Fruit fly (Drosophila melanogaster): ENCODE data around the gene CG15743.

CG15743 gene

DNA sequence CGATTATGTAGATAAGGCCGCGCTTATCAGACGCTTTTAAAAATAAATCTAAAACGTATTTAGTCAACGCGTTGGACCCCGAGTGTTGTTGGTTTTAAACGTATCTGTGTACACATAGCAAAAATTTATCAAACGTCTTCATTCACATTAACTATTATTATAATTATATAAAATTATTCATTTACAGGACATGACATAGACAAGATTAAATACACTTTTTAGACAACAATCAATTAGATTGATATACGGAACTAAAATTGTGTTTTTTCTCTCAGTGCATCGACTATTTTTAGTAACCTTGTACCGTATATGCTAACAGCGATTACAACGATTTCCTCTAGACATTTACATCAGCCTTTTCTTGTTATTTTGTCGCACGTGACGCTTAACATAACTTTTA lies 8.8 kb upstream of the CG15743 start (continued):
- peak; percentile 81; the same call in 2 of the 3 replicates for TF ChIP-seq so (GFP tag; IDR thresholded peaks at IDR 0.05)
- TF ChIP-seq CG4730 (GFP tag; IDR thresholded peaks at IDR 0.05) = 0 out of 2 replicates have a peak, but pooled peaks have one; percentile 49
- peak; percentile 66 for TF ChIP-seq Sox102F (GFP tag; optimal IDR thresholded peaks at IDR 0.05)
- peak; percentile 73 for TF ChIP-seq CG2120 (GFP tag; optimal IDR thresholded peaks at IDR 0.05)
- peak; percentile 62 for TF ChIP-seq CG10543 (GFP tag; optimal IDR thresholded peaks at IDR 0.05)
- TF ChIP-seq Ets65A (GFP tag) = peak; percentile 26
- TF ChIP-seq pho (GFP tag; optimal IDR thresholded peaks at IDR 0.05) = peak; percentile 5
- no peak for TF ChIP-seq Bteb2 (GFP tag; optimal IDR thresholded peaks at IDR 0.05)
- peak; percentile 74 for TF ChIP-seq phol (tag; optimal IDR thresholded peaks at IDR 0.05)
- TF ChIP-seq esg (GFP tag; conservative IDR thresholded peaks at IDR 0.05) = peak; percentile 71
- peak; percentile 66 for TF ChIP-seq CG10267 (tag; optimal IDR thresholded peaks at IDR 0.05)
- peak; percentile 48; the same call in 1 of the 2 replicates for TF ChIP-seq CG1024 (GFP tag; IDR thresholded peaks at IDR 0.05)
- no peak for TF ChIP-seq Opbp (GFP tag; IDR thresholded peaks at IDR 0.05; ENCODE audit: partially characterized antibody)
- no peak for TF ChIP-seq kni (GFP tag; optimal IDR thresholded peaks at IDR 0.05)
- TF ChIP-seq slp2 (GFP tag; optimal IDR thresholded peaks at IDR 0.05) = no peak
- TF ChIP-seq CG1233 (GFP tag; optimal IDR thresholded peaks at IDR 0.05) = peak; percentile 60
- peak; percentile 79 for TF ChIP-seq Oli (tag; optimal IDR thresholded peaks at IDR 0.05)
- no peak for TF ChIP-seq Hr39 (optimal IDR thresholded peaks at IDR 0.05)
- TF ChIP-seq twi (tag; optimal IDR thresholded peaks at IDR 0.05) = peak; percentile 13
- TF ChIP-seq MESR4 (GFP tag; optimal IDR thresholded peaks at IDR 0.05) = no peak
- TF ChIP-seq CG7271 (tag; optimal IDR thresholded peaks at IDR 0.05) = peak; percentile 15
- TF ChIP-seq Hr51 (GFP tag; optimal IDR thresholded peaks at IDR 0.05) = peak in 1 of 2 experiments; percentile 79
- TF ChIP-seq CG14441 (GFP tag; IDR thresholded peaks at IDR 0.05) = peak; percentile 76
- peak; percentile 16; the same call in 1 of the 2 replicates for TF ChIP-seq CG8765 (GFP tag; IDR thresholded peaks at IDR 0.05)
- TF ChIP-seq grau (tag; optimal IDR thresholded peaks at IDR 0.05) = peak; percentile 87
- no peak for TF ChIP-seq ro (GFP tag; IDR thresholded peaks at IDR 0.05)
- TF ChIP-seq CG12659 (GFP tag; optimal IDR thresholded peaks at IDR 0.05) = peak; percentile 77
- peak; percentile 47 for TF ChIP-seq CG10274 (GFP tag; optimal IDR thresholded peaks at IDR 0.05)
- peak; percentile 34 for TF ChIP-seq CG13624 (GFP tag; optimal IDR thresholded peaks at IDR 0.05)
- TF ChIP-seq CG14710 (tag; optimal IDR thresholded peaks at IDR 0.05) = peak; percentile 48
- TF ChIP-seq Chrac-16 (GFP tag; optimal IDR thresholded peaks at IDR 0.05) = peak; percentile 32
- no peak for TF ChIP-seq Hr78 (GFP tag; optimal IDR thresholded peaks at IDR 0.05)
- TF ChIP-seq CG12155 (GFP tag; optimal IDR thresholded peaks at IDR 0.05) = peak; percentile 72
- no peak for TF ChIP-seq Stat92E (GFP tag; optimal IDR thresholded peaks at IDR 0.05)
- peak; percentile 70 for TF ChIP-seq sens (GFP tag)
- no peak for TF ChIP-seq prd (optimal IDR thresholded peaks at IDR 0.05)
- peak; percentile 79 for TF ChIP-seq prd (GFP tag; IDR thresholded peaks at IDR 0.05)
- peak; percentile 90 for TF ChIP-seq CG18599 (GFP tag; optimal IDR thresholded peaks at IDR 0.05)
- TF ChIP-seq fd3F (GFP tag; optimal IDR thresholded peaks at IDR 0.05) = peak; percentile 84
- TF ChIP-seq H15 (GFP tag; IDR thresholded peaks at IDR 0.05) = peak; percentile 60; the same call in 1 of the 3 replicates
- TF ChIP-seq CG15696 (tag; optimal IDR thresholded peaks at IDR 0.05) = peak; percentile 53
- TF ChIP-seq CG2116 (GFP tag; optimal IDR thresholded peaks at IDR 0.05) = peak; percentile 14
- peak; percentile 49 for TF ChIP-seq CG4820 (GFP tag; optimal IDR thresholded peaks at IDR 0.05)
- no peak for TF ChIP-seq jing (GFP tag; optimal IDR thresholded peaks at IDR 0.05)
- TF ChIP-seq Ssrp (tag; optimal IDR thresholded peaks at IDR 0.05) = peak; percentile 64
- TF ChIP-seq CG9817 (tag; optimal IDR thresholded peaks at IDR 0.05) = peak; percentile 78
- peak; percentile 47 for TF ChIP-seq CG5180 (GFP tag; optimal IDR thresholded peaks at IDR 0.05)
- no peak for TF ChIP-seq lbe (GFP tag; optimal IDR thresholded peaks at IDR 0.05)
- TF ChIP-seq CG11696 (GFP tag; IDR thresholded peaks at IDR 0.05) = peak; percentile 67; the same call in 1 of the 2 replicates
- TF ChIP-seq gsb (GFP tag; IDR thresholded peaks at IDR 0.05) = peak; percentile 78

Measured in whole organism, embryonic.